Fruit fly (Drosophila melanogaster): Measurements from ENCODE around the gene Mgat4b.

dm6 chr3L:14789676-14790075, 20.6 kb upstream of the Mgat4b start, which contains the start of gene Helz:
- TF ChIP-seq cic (GFP tag; optimal IDR thresholded peaks at IDR 0.05) (no peak), CG5204 (GFP tag; optimal IDR thresholded peaks at IDR 0.05) (no peak), CG7045 (GFP tag; optimal IDR thresholded peaks at IDR 0.05) (no peak), CG7101 (tag; optimal IDR thresholded peaks at IDR 0.05) (peak; percentile 66), Mnt (GFP tag; optimal IDR thresholded peaks at IDR 0.05) (peak; percentile 6), toe (GFP tag; optimal IDR thresholded peaks at IDR 0.05) (no peak), Clk (GFP tag; optimal IDR thresholded peaks at IDR 0.05) (no peak), CG11617 (GFP tag; optimal IDR thresholded peaks at IDR 0.05) (no peak), Hr96 (GFP tag; optimal IDR thresholded peaks at IDR 0.05) (no peak), Crg-1 (GFP tag; optimal IDR thresholded peaks at IDR 0.05) (no peak), CG33017 (tag; optimal IDR thresholded peaks at IDR 0.05) (peak; percentile 22), CG12768 (GFP tag; optimal IDR thresholded peaks at IDR 0.05) (no peak), cnc (optimal IDR thresholded peaks at IDR 0.05) (no peak)
